Fruit fly (Drosophila melanogaster) whole organism, adult: ENCODE data around the gene Ku80.

Experiments
- CG12768 ChIP-seq: fragments of 200-800 bp; sonication (Bioruptor generic); optimal IDR thresholded peaks from 2 replicates; lab custom pipeline; 2017; ENCODE audit warnings: missing biosample characterization, missing genetic modification characterization, mild to moderate bottlenecking, moderate library complexity, missing genetic modification reagents
- CG14711 ChIP-seq: fragments of 200-800 bp; sonication (Bioruptor generic); optimal IDR thresholded peaks from 2 replicates; lab custom pipeline; 2018; ENCODE audit warnings: missing biosample characterization, mild to moderate bottlenecking, missing genetic modification characterization, moderate library complexity
- CG1620 ChIP-seq: fragments of 200-800 bp; sonication (Bioruptor generic); optimal IDR thresholded peaks from 2 replicates; lab custom pipeline; 2016; ENCODE audit warnings: missing biosample characterization, missing genetic modification characterization
- CG5204 ChIP-seq: fragments of 200-800 bp; sonication (Bioruptor generic); optimal IDR thresholded peaks from 2 replicates; lab custom pipeline; 2016; ENCODE audit warnings: missing biosample characterization, missing genetic modification characterization
- CG7045 ChIP-seq: fragments of 200-800 bp; sonication (Bioruptor generic); optimal IDR thresholded peaks from 2 replicates; lab custom pipeline; 2017; ENCODE audit warnings: missing biosample characterization, mild to moderate bottlenecking, missing genetic modification characterization
- Hr96 ChIP-seq: fragments of 200-800 bp; sonication (Bioruptor generic); optimal IDR thresholded peaks from 2 replicates; lab custom pipeline; 2016; ENCODE audit warnings: missing biosample characterization, missing genetic modification characterization
- Mnt ChIP-seq: fragments of 200-800 bp; sonication (Bioruptor generic); optimal IDR thresholded peaks from 2 replicates; lab custom pipeline; 2016; ENCODE audit warnings: missing biosample characterization, mild to moderate bottlenecking, missing genetic modification characterization
- cic ChIP-seq: fragments of 200-800 bp; sonication (Bioruptor generic); optimal IDR thresholded peaks from 2 replicates; lab custom pipeline; 2017; ENCODE audit warnings: missing biosample characterization, mild to moderate bottlenecking, missing genetic modification characterization, moderate library complexity
- cnc ChIP-seq, 2 experiments: fragments of >200 bp; optimal IDR thresholded peaks; 2 replicates each; lab custom pipeline; 2017
- kay ChIP-seq: fragments of 200-800 bp; sonication (Bioruptor generic); peaks from one replicate; lab custom pipeline; 2016; ENCODE audit warnings: missing biosample characterization, missing genetic modification characterization, borderline replicate concordance
- tj ChIP-seq: fragments of 200-800 bp; sonication (Bioruptor generic); optimal IDR thresholded peaks from 3 replicates; lab custom pipeline; 2017; ENCODE audit warnings: missing biosample characterization, mild to moderate bottlenecking, missing genetic modification characterization, moderate library complexity

DNA sequence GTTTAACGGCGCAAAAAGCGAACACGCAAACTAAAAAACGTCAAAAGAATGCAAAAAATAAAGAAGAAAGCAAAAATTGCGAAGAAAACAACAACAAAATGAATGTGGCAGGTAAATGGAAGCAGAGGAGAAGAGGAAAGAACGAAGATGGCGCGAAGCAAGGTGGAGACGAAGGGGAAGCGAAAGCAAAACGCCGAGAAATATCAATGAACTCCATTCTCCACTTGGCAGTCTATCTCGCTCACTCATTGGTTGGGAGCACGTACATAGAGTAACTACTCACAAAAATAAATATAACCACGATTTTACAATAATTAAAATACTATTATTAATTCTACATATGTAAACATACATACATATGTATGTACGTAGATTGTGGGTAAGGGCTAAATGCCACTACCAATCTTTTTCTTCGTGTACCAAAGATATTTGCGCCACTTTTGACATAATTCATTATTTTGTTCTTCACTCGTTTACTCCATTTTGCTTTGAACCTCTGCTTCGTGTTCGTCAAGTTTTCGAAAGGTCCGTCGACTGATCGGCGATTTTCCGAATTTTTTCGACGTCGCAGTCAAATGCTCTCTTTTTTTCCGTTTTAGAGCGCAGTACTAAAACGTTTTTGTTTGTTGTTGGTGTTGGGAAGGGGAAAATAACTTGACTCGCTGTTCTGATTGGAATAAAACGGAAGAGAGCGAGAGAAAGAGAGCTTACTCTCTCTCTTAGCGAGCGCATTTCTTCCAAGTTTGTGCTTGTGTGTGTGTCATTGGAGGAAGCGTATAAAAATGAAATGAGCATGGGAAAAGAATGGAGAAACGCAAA, 25.7 kb downstream of the Ku80 start:
- TF ChIP-seq kay (GFP tag; lab: Kevin White, UChicago) (peak; percentile 74), tj (no peak), CG1620 (GFP tag; lab: Kevin White, UChicago) (no peak), Hr96 (no peak), CG14711 (no peak), CG7045 (GFP tag; lab: Kevin White, UChicago) (no peak), cnc (optimal IDR thresholded peaks at IDR 0.05; lab: Kevin White, UChicago) (no peak), Mnt (no peak), cic (no peak), CG5204 (GFP tag; lab: Kevin White, UChicago) (no peak), CG12768 (no peak)
